Worm (Caenorhabditis elegans): Measurements from ENCODE around the gene C38H2.2.

Gene C38H2.2

DNA sequence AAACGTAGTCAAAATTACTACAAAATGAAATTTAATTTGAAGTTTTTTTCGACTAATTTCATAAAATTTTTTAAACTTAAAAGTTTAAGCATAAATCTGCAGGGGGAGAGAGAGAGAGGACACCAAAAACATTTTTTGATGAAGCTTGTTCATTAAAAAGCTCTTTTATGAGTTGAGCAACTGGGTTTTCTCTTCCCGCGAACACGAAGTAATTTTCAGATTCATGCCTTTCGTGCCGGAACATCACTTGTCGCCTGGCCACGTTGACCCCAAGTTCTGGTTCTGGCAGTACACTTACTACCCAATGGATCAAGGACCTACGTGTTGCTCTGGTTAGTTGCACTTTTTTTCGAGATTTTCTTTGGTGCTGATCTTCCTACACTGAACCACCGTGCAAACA is 2.2 kb downstream of the C38H2.2 start:
- TF ChIP-seq ztf-16 (tag; optimal IDR thresholded peaks at IDR 0.05), result no peak
- TF ChIP-seq pha-2 (tag; optimal IDR thresholded peaks at IDR 0.05), result no peak
- TF ChIP-seq hlh-15 (tag; optimal IDR thresholded peaks at IDR 0.05), result no peak
- no peak for TF ChIP-seq T23F11.4 (GFP tag; optimal IDR thresholded peaks at IDR 0.05)
- TF ChIP-seq rnt-1 (tag; optimal IDR thresholded peaks at IDR 0.05), result no peak
- TF ChIP-seq ceh-14 (tag; optimal IDR thresholded peaks at IDR 0.05), result no peak
- TF ChIP-seq ceh-31 (tag; optimal IDR thresholded peaks at IDR 0.05), result no peak
- no peak for TF ChIP-seq pqm-1 (tag; optimal IDR thresholded peaks at IDR 0.05)
- no peak for TF ChIP-seq unc-86 (tag; optimal IDR thresholded peaks at IDR 0.05)
- no peak for TF ChIP-seq che-1 (tag; optimal IDR thresholded peaks at IDR 0.05)
- no peak for TF ChIP-seq elt-2 (tag; optimal IDR thresholded peaks at IDR 0.05)
- no peak for TF ChIP-seq pat-9 (tag; optimal IDR thresholded peaks at IDR 0.05)
- TF ChIP-seq lim-6 (tag; optimal IDR thresholded peaks at IDR 0.05), result no peak
- no peak for TF ChIP-seq madf-2 (tag; optimal IDR thresholded peaks at IDR 0.05)
- TF ChIP-seq pha-4 (tag; optimal IDR thresholded peaks at IDR 0.05), result no peak
- no peak for TF ChIP-seq ama-1 (optimal IDR thresholded peaks at IDR 0.05)
- no peak for TF ChIP-seq ceh-19 (GFP tag; optimal IDR thresholded peaks at IDR 0.05)
- no peak for TF ChIP-seq ceh-24 (tag; optimal IDR thresholded peaks at IDR 0.05)
- TF ChIP-seq ceh-9 (tag; optimal IDR thresholded peaks at IDR 0.05), result no peak

DNA sequence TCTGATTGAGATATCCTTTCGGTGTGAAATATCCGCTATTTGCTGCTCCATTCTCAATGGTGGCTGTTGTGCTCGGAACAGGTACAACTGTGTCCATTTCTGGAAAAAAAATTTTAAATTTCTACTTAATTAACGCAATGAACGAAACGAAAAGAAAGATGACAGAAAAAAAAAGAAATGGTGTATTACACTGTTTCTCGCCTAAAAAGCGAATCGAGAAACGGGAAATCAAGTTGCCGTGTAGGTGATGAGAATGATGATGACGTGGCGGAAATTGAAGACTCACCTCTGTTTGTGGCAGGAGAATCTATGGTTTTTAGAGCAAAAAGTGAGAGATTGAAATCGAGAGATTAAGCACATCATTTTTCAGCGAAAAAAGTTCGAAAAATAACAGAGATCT is 4.9 kb downstream of the C38H2.2 start, which contains the start of gene C38H2.3:
Gene C38H2.3, minus strand, starts transcription at position 101 of the 400 bp plus-strand sequence.
- TF ChIP-seq unc-86 (tag; optimal IDR thresholded peaks at IDR 0.05), result no peak
- no peak for TF ChIP-seq tbx-7 (tag; optimal IDR thresholded peaks at IDR 0.05)
- no peak for TF ChIP-seq dve-1 (tag; optimal IDR thresholded peaks at IDR 0.05)
- TF ChIP-seq unc-55 (GFP tag; optimal IDR thresholded peaks at IDR 0.05), result no peak
- TF ChIP-seq ama-1 (optimal IDR thresholded peaks at IDR 0.05), result no peak
- TF ChIP-seq pha-2 (tag; optimal IDR thresholded peaks at IDR 0.05), result no peak
- TF ChIP-seq lin-11 (tag; optimal IDR thresholded peaks at IDR 0.05), result no peak
- TF ChIP-seq syd-9 (tag; optimal IDR thresholded peaks at IDR 0.05), result no peak
- no peak for TF ChIP-seq fax-1 (tag; optimal IDR thresholded peaks at IDR 0.05)
- TF ChIP-seq fkh-6 (tag; optimal IDR thresholded peaks at IDR 0.05), result no peak
- TF ChIP-seq pat-9 (tag; optimal IDR thresholded peaks at IDR 0.05), result no peak
- no peak for TF ChIP-seq tbx-2 (tag; optimal IDR thresholded peaks at IDR 0.05)
- TF ChIP-seq ceh-19 (GFP tag; optimal IDR thresholded peaks at IDR 0.05), result no peak
- no peak for TF ChIP-seq ceh-24 (tag; optimal IDR thresholded peaks at IDR 0.05)

DNA sequence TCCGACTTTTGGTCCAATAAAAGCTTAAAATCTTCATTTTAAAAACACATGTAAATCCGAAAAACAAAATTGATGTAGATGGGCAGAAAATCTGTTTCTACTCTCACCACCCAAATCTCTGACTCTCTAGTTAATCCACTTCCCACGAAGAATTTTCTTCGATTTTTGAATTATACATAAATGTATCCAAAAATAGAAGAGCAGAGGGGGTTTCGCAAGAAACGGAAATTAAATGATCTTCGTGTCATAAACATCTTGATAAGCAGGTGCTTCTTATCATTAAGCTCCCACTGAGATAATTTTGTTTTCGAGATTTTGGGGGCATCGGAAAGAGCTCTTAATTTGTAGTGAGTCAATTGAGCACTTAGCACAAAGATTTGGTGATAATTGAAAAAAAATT is 8.0 kb downstream of the C38H2.2 start:
- TF ChIP-seq elt-4 (tag; optimal IDR thresholded peaks at IDR 0.05) (no peak), hlh-30 (tag; optimal IDR thresholded peaks at IDR 0.05; ENCODE audit: insufficient read depth) (no peak), ceh-9 (tag; optimal IDR thresholded peaks at IDR 0.05) (no peak), ceh-48 (tag; optimal IDR thresholded peaks at IDR 0.05) (no peak), pha-2 (tag; optimal IDR thresholded peaks at IDR 0.05) (no peak), hlh-8 (tag; optimal IDR thresholded peaks at IDR 0.05) (no peak), ref-2 (tag; optimal IDR thresholded peaks at IDR 0.05) (no peak), tbx-2 (tag; optimal IDR thresholded peaks at IDR 0.05) (no peak), ceh-30 (tag; optimal IDR thresholded peaks at IDR 0.05) (no peak), ceh-34 (tag; optimal IDR thresholded peaks at IDR 0.05) (no peak), pha-4 (tag; optimal IDR thresholded peaks at IDR 0.05) (no peak), ttx-3 (tag; optimal IDR thresholded peaks at IDR 0.05) (no peak), dve-1 (tag; optimal IDR thresholded peaks at IDR 0.05) (no peak), K09A11.1 (tag; optimal IDR thresholded peaks at IDR 0.05; ENCODE audit: insufficient read depth) (no peak), unc-3 (GFP tag; conservative IDR thresholded peaks at IDR 0.05) (no peak), unc-3 (tag; optimal IDR thresholded peaks at IDR 0.05) (no peak)

DNA sequence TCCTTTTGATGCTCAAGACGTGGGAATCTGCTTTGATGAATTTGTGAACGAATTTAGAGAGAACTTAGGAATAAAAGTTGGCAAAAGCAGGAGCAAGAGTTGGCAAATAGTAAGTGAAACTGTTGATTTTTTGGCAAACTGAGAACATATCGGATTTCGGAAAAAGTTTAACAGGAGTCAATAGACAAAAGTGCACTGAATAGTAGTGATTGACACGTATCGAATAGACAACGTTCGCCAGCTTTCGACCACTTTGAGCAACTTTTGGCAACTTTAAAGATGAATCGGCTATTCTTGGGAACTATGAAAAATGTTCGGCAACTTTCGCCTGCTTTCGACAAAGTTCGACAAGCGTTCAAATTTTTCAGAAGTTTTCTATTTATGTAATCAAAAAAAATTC is 10.1 kb downstream of the C38H2.2 start, which contains the start of gene M03C11.9:
Gene M03C11.9, minus strand, starts transcription at position 101 of the 400 bp plus-strand sequence.
- TF ChIP-seq ets-4 (tag; optimal IDR thresholded peaks at IDR 0.05) (no peak), nfya-1 (tag; optimal IDR thresholded peaks at IDR 0.05) (no peak), hlh-8 (tag; optimal IDR thresholded peaks at IDR 0.05) (no peak), ceh-48 (tag; optimal IDR thresholded peaks at IDR 0.05) (no peak), zip-5 (tag; optimal IDR thresholded peaks at IDR 0.05) (no peak), unc-55 (GFP tag; optimal IDR thresholded peaks at IDR 0.05) (no peak), ceh-45 (GFP tag; IDR thresholded peaks at IDR 0.05) (no peak), fax-1 (tag; optimal IDR thresholded peaks at IDR 0.05) (no peak), ceh-6 (GFP tag; optimal IDR thresholded peaks at IDR 0.05) (no peak), dmd-4 (tag; optimal IDR thresholded peaks at IDR 0.05; ENCODE audit: borderline replicate concordance) (no peak), hlh-30 (tag; optimal IDR thresholded peaks at IDR 0.05; ENCODE audit: insufficient read depth) (no peak)
